Fruit fly (Drosophila melanogaster) whole organism, wandering third instar larva: ENCODE measurements around the gene Grl62b.

ENCODE experiments used
- Abd-B ChIP-seq: fragments of >200 bp; optimal IDR thresholded peaks from 2 replicates; lab custom pipeline; 2017; ENCODE audit warnings: missing biosample characterization, missing genetic modification characterization
- Dfd ChIP-seq: fragments of >200 bp; optimal IDR thresholded peaks from 2 replicates; lab custom pipeline; 2017; ENCODE audit warnings: missing biosample characterization, missing genetic modification characterization
- Hr78 ChIP-seq: fragments of >200 bp; optimal IDR thresholded peaks from 2 replicates; lab custom pipeline; 2017; ENCODE audit warnings: missing biosample characterization, missing genetic modification characterization
- Hr83 ChIP-seq: fragments of 200-300 bp; sonication (Bioruptor generic); optimal IDR thresholded peaks from 2 replicates; lab custom pipeline; 2016; ENCODE audit warnings: missing biosample characterization, mild to moderate bottlenecking, missing genetic modification characterization, moderate library complexity; ENCODE audit not compliant: poor library complexity, severe bottlenecking
- OdsH ChIP-seq: fragments of 200-800 bp; sonication (Bioruptor generic); optimal IDR thresholded peaks from 2 replicates; lab custom pipeline; 2016; ENCODE audit warnings: missing biosample characterization, mild to moderate bottlenecking, missing genetic modification characterization
- brk ChIP-seq: fragments of 200-800 bp; sonication (Bioruptor generic); optimal IDR thresholded peaks from 2 replicates; lab custom pipeline; 2016; ENCODE audit warnings: missing biosample characterization, mild to moderate bottlenecking, missing genetic modification characterization
- fru ChIP-seq: fragments of 200-800 bp; sonication (Bioruptor generic); optimal IDR thresholded peaks from 3 replicates; lab custom pipeline; 2016; ENCODE audit warnings: missing biosample characterization, mild to moderate bottlenecking, missing genetic modification characterization
- lola ChIP-seq: fragments of >200 bp; optimal IDR thresholded peaks from 2 replicates; lab custom pipeline; 2017; ENCODE audit warnings: missing biosample characterization, missing genetic modification characterization
- sage ChIP-seq: fragments of 200-800 bp; sonication (Bioruptor generic); optimal IDR thresholded peaks from 2 replicates; lab custom pipeline; 2016; ENCODE audit warnings: missing biosample characterization, mild to moderate bottlenecking, missing genetic modification characterization
- usp ChIP-seq: fragments of >200 bp; optimal IDR thresholded peaks from 2 replicates; lab custom pipeline; 2017; ENCODE audit warnings: missing biosample characterization, missing genetic modification characterization

DNA sequence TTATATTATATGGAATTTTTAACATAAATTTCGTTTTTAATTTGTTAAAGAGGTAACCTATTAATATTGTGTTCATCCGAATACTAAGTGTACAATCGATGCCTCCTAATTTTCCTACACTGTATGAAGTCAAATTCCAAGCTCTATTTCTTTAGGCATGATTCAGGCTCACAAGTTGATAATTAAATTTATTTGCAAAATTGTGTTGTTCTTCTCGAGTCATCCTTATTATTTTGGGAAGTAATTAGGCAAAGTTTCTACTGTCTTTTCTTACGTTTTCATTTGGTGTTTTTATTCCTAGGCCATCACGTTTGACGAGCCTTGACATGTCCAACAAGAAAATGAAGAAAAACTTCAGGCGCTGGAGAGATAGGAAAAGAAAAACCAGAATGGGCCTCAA lies 14.9 kb upstream of the Grl62b start, which contains the start of gene CG42355:
- no peak for TF ChIP-seq Abd-B
- no peak for TF ChIP-seq fru (GFP tag; lab: Kevin White, UChicago)
- TF ChIP-seq OdsH, result no peak
- TF ChIP-seq brk (GFP tag; lab: Kevin White, UChicago), result no peak
- TF ChIP-seq Hr78 (GFP tag; lab: Kevin White, UChicago), result no peak
- no peak for TF ChIP-seq Dfd (GFP tag; lab: Kevin White, UChicago)
- TF ChIP-seq usp (GFP tag; lab: Kevin White, UChicago), result no peak
- TF ChIP-seq sage, result no peak
- no peak for TF ChIP-seq lola
- no peak for TF ChIP-seq Hr83
